Fruit fly (Drosophila melanogaster) whole organism, adult: ENCODE results near the gene CG14142.

Experiments used
- CG11617 ChIP-seq: fragments of 200-800 bp; sonication (Bioruptor generic); optimal IDR thresholded peaks from 2 replicates; lab custom pipeline; 2017; ENCODE audit warnings: mild to moderate bottlenecking, missing biosample characterization, missing genetic modification reagents, missing genetic modification characterization
- CG12768 ChIP-seq: fragments of 200-800 bp; sonication (Bioruptor generic); optimal IDR thresholded peaks from 2 replicates; lab custom pipeline; 2017; ENCODE audit warnings: missing biosample characterization, missing genetic modification characterization, mild to moderate bottlenecking, moderate library complexity, missing genetic modification reagents
- CG14711 ChIP-seq: fragments of 200-800 bp; sonication (Bioruptor generic); optimal IDR thresholded peaks from 2 replicates; lab custom pipeline; 2018; ENCODE audit warnings: missing biosample characterization, mild to moderate bottlenecking, missing genetic modification characterization, moderate library complexity
- CG1620 ChIP-seq: fragments of 200-800 bp; sonication (Bioruptor generic); optimal IDR thresholded peaks from 2 replicates; lab custom pipeline; 2016; ENCODE audit warnings: missing biosample characterization, missing genetic modification characterization
- CG33017 ChIP-seq: fragments of 200-800 bp; sonication (Bioruptor generic); optimal IDR thresholded peaks from 2 replicates; lab custom pipeline; 2018; ENCODE audit warnings: missing biosample characterization, mild to moderate bottlenecking, missing genetic modification characterization, moderate library complexity
- CG5204 ChIP-seq: fragments of 200-800 bp; sonication (Bioruptor generic); optimal IDR thresholded peaks from 2 replicates; lab custom pipeline; 2016; ENCODE audit warnings: missing biosample characterization, missing genetic modification characterization
- CG7045 ChIP-seq: fragments of 200-800 bp; sonication (Bioruptor generic); optimal IDR thresholded peaks from 2 replicates; lab custom pipeline; 2017; ENCODE audit warnings: missing biosample characterization, mild to moderate bottlenecking, missing genetic modification characterization
- CG7101 ChIP-seq: fragments of 200-800 bp; sonication (Bioruptor generic); optimal IDR thresholded peaks from 2 replicates; lab custom pipeline; 2018; ENCODE audit warnings: missing biosample characterization, mild to moderate bottlenecking, missing genetic modification characterization, moderate library complexity
- Clk ChIP-seq: fragments of 200-800 bp; sonication (Bioruptor generic); optimal IDR thresholded peaks from 2 replicates; lab custom pipeline; 2017; ENCODE audit warnings: missing biosample characterization, missing genetic modification characterization
- Crg-1 ChIP-seq: fragments of 200-800 bp; sonication (Bioruptor generic); optimal IDR thresholded peaks from 2 replicates; lab custom pipeline; 2016; ENCODE audit warnings: missing biosample characterization, missing genetic modification characterization
- Hr96 ChIP-seq: fragments of 200-800 bp; sonication (Bioruptor generic); optimal IDR thresholded peaks from 2 replicates; lab custom pipeline; 2016; ENCODE audit warnings: missing biosample characterization, missing genetic modification characterization
- Mnt ChIP-seq: fragments of 200-800 bp; sonication (Bioruptor generic); optimal IDR thresholded peaks from 2 replicates; lab custom pipeline; 2016; ENCODE audit warnings: missing biosample characterization, mild to moderate bottlenecking, missing genetic modification characterization
- bab1 ChIP-seq: fragments of 200-800 bp; sonication (Bioruptor generic); optimal IDR thresholded peaks from 3 replicates; lab custom pipeline; 2019; ENCODE audit warnings: missing biosample characterization, mild to moderate bottlenecking, missing genetic modification characterization, moderate library complexity
- cic ChIP-seq: fragments of 200-800 bp; sonication (Bioruptor generic); optimal IDR thresholded peaks from 2 replicates; lab custom pipeline; 2017; ENCODE audit warnings: missing biosample characterization, mild to moderate bottlenecking, missing genetic modification characterization, moderate library complexity
- cnc ChIP-seq, 2 experiments: fragments of >200 bp; optimal IDR thresholded peaks; 2 replicates each; lab custom pipeline; 2017
- kay ChIP-seq: fragments of 200-800 bp; sonication (Bioruptor generic); peaks from one replicate; lab custom pipeline; 2016; ENCODE audit warnings: missing biosample characterization, missing genetic modification characterization, borderline replicate concordance
- ovo ChIP-seq: fragments of 200-800 bp; sonication (Bioruptor generic); optimal IDR thresholded peaks from 2 replicates; lab custom pipeline; 2016; ENCODE audit warnings: missing biosample characterization, missing genetic modification characterization
- pad ChIP-seq: fragments of 200-800 bp; sonication (Bioruptor generic); optimal IDR thresholded peaks from 3 replicates; lab custom pipeline; 2017; ENCODE audit warnings: missing biosample characterization, missing genetic modification characterization, mild to moderate bottlenecking, moderate library complexity, missing genetic modification reagents
- tj ChIP-seq: fragments of 200-800 bp; sonication (Bioruptor generic); optimal IDR thresholded peaks from 3 replicates; lab custom pipeline; 2017; ENCODE audit warnings: missing biosample characterization, mild to moderate bottlenecking, missing genetic modification characterization, moderate library complexity
- toe ChIP-seq: fragments of 200-800 bp; sonication (Bioruptor generic); optimal IDR thresholded peaks from 2 replicates; lab custom pipeline; 2016; ENCODE audit warnings: missing biosample characterization, missing genetic modification characterization

The CG14142 gene

DNA sequence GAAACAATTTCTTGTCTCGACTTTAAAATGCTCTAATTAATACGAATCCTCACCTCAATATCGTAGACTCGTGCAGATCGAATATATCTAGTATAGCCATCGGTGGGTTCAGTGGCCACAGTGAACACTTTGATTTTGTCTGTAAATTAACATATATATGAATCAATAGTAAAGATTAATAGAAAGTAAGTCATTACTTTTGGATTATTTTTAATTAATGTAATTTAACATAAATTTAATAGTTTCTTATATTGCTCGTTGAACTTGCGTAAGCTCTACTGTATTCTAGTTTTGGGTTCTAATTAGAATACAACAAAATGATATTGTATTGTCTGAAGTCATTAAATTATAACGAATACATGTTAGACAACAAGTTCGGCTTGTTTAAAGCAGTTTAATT, 31.5 kb downstream of the CG14142 start:
- TF ChIP-seq kay, result peak; percentile 29
- no peak for TF ChIP-seq CG14711 (tag; lab: Kevin White, UChicago)
- TF ChIP-seq CG7101 (tag; lab: Kevin White, UChicago), result peak; percentile 6

DNA sequence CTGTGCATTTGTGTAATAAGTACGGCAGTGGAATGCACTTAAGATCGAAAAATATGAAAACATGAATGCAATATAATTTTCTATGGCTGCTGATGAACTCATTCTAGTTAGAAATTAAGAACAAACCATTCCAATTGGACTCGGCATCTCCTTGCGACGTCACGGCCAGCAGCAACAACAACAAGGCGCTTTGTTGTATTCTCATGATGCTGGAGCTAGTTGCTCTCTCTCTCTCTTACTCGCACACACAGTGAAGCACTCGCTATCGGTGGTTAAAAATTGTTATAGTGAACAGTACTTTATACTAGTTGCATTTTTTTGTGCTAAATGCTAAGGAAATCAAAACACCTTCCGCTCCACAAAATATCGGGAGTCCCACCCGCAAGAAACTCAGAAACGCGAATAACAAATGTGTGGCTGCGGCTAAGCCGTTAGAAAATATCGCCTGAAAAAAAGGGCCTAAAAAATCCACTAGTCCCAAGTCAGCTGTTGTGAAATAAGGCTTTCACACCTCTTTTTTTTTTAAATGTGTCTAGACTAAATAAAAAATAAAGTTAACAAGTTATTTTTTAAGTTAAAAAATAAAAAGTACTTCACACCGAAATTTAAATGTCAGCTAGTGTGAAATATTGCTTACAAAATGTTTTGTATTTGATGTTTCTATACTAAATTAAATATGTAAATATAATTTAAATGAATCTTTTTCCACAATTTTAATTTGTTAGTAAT, 32.5 kb downstream of the CG14142 start, which contains the start of gene Plod:
TSS of gene Plod (minus strand) at position 409 of the 729 bp plus-strand sequence.
- TF ChIP-seq CG1620 (no peak), kay (no peak), toe (GFP tag; lab: Kevin White, UChicago) (no peak), CG12768 (GFP tag; lab: Kevin White, UChicago) (no peak), tj (GFP tag; lab: Kevin White, UChicago) (peak; percentile 38), Hr96 (GFP tag; lab: Kevin White, UChicago) (no peak), Clk (no peak), ovo (GFP tag; lab: Kevin White, UChicago) (peak; percentile 58), CG14711 (tag; lab: Kevin White, UChicago) (no peak), cic (GFP tag; lab: Kevin White, UChicago) (no peak), cnc (optimal IDR thresholded peaks at IDR 0.05; lab: Kevin White, UChicago) (no peak), bab1 (GFP tag; lab: Kevin White, UChicago) (no peak), CG7045 (GFP tag; lab: Kevin White, UChicago) (no peak), pad (GFP tag; lab: Kevin White, UChicago) (no peak), Crg-1 (GFP tag; lab: Kevin White, UChicago) (no peak), CG11617 (peak; percentile 30), CG5204 (GFP tag; lab: Kevin White, UChicago) (no peak), CG7101 (tag; lab: Kevin White, UChicago) (peak; percentile 49), Mnt (GFP tag; lab: Kevin White, UChicago) (peak; percentile 55), CG33017 (tag; lab: Kevin White, UChicago) (no peak)

DNA sequence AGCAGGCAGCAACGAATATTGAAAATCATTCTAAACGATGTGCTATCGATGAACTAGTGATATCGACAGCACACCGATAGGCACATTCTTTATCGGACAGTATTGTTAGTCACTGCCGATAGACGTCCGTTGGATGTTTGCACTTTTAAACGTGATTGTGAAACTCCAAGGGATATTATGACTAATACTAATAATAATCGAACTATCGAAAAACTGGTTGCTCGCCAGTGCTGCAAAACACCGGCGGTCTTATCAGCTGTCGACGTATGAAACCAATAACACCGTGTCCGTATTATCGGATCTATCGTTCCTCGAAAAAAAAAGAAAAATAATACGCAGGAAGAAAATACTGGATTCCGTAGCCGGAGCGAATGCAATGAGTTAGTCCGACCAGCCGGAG, 37.2 kb downstream of the CG14142 start, which contains the start of the genes Ube3a and CG7600:
TSS of gene Ube3a (minus strand) at position 67 of the 400 bp plus-strand sequence.
TSS of gene CG7600 (plus strand) at position 270 of the 400 bp plus-strand sequence.
- TF ChIP-seq ovo (GFP tag; lab: Kevin White, UChicago) (peak; percentile 26), CG11617 (peak; percentile 58), Crg-1 (GFP tag; lab: Kevin White, UChicago) (peak; percentile 58), toe (GFP tag; lab: Kevin White, UChicago) (no peak), Clk (peak; percentile 10), kay (peak; percentile 99), CG7101 (tag; lab: Kevin White, UChicago) (peak; percentile 77), CG12768 (GFP tag; lab: Kevin White, UChicago) (peak; percentile 64), Mnt (GFP tag; lab: Kevin White, UChicago) (peak; percentile 83), CG14711 (tag; lab: Kevin White, UChicago) (peak; percentile 57), cnc (optimal IDR thresholded peaks at IDR 0.05; lab: Kevin White, UChicago) (peak in 1 of 2 experiments; percentile 79), pad (GFP tag; lab: Kevin White, UChicago) (peak; percentile 60), tj (GFP tag; lab: Kevin White, UChicago) (peak; percentile 18), CG33017 (tag; lab: Kevin White, UChicago) (peak; percentile 4), bab1 (GFP tag; lab: Kevin White, UChicago) (peak; percentile 72), CG1620 (peak; percentile 55), CG7045 (GFP tag; lab: Kevin White, UChicago) (peak; percentile 43), Hr96 (GFP tag; lab: Kevin White, UChicago) (no peak), CG5204 (GFP tag; lab: Kevin White, UChicago) (no peak), cic (GFP tag; lab: Kevin White, UChicago) (peak; percentile 77)

DNA sequence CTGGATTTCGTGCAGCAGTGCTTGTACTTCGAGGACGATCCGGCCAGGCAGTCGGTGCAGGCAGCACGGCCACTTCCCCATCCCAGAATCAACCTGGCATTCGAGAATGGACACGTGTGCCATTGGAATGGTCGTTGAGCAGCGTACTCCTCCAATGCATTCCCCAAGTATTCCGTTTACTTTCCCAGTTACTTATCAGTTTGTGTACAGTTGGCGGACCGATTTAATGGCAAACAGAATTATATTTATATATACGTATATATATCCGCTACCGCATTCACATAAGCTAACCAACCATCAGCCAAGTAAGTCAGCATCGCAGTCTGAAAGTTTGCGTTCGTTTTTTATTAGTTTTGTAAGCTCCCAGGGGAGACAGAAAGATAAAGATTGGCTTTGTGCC, 40.3 kb downstream of the CG14142 start:
- no peak for TF ChIP-seq Mnt (GFP tag; lab: Kevin White, UChicago)
- TF ChIP-seq Crg-1 (GFP tag; lab: Kevin White, UChicago), result no peak
- no peak for TF ChIP-seq Hr96 (GFP tag; lab: Kevin White, UChicago)
- TF ChIP-seq Clk, result no peak
- no peak for TF ChIP-seq tj (GFP tag; lab: Kevin White, UChicago)
- peak; percentile 88 for TF ChIP-seq kay
- TF ChIP-seq CG7101 (tag; lab: Kevin White, UChicago), result no peak
- TF ChIP-seq CG7045 (GFP tag; lab: Kevin White, UChicago), result no peak
- no peak for TF ChIP-seq CG11617
- TF ChIP-seq cic (GFP tag; lab: Kevin White, UChicago), result peak; percentile 68
- TF ChIP-seq CG12768 (GFP tag; lab: Kevin White, UChicago), result peak; percentile 12
- TF ChIP-seq CG14711 (tag; lab: Kevin White, UChicago), result no peak

DNA sequence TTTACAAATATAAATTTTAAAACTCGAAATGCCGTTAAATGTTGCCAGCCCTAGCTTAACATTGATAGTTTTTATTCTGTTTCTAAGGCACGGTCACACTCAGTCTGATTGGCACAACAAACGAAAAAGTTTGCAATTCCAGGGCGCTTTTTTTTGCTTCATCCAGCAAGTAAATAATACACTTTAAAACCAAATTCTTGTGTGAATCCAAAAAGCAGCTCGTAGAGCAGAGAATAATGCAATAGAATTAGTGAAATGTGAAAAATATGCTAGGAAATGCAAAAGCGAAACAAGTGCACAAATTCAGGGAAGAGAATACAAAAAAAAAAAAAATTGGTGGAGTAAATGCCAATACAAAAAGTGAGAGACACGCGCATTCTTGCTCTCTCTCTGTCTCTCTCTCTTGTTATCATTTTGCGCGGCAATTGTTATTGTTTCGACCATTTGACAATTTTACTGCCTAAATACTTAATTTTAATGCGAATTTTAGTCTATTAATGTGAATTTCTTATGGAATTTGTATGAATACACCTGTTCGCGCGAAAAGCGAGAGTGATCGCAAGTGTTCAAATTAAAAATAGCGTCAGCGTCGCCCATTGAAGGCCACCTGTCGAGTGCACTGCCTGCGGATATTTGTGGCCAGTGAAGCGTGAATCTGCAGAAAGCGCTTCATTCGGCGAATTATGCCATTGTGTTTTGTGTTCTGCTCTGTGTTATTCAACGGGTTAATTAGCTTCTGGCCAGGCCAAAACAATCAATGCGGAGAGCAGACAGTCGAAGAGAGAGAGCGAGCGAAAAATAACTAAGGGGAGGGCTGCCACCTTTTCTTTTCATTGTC, 41.3 kb downstream of the CG14142 start, which contains the start of gene CG42671:
TSS of gene CG42671 (plus strand) at position 100 of the 838 bp plus-strand sequence.
- TF ChIP-seq Hr96 (GFP tag; lab: Kevin White, UChicago), result no peak
- TF ChIP-seq tj (GFP tag; lab: Kevin White, UChicago), result peak; percentile 67
- no peak for TF ChIP-seq Clk
- TF ChIP-seq toe (GFP tag; lab: Kevin White, UChicago), result no peak
- no peak for TF ChIP-seq CG11617
- no peak for TF ChIP-seq CG14711 (tag; lab: Kevin White, UChicago)
- TF ChIP-seq CG7101 (tag; lab: Kevin White, UChicago), result peak; percentile 4
- no peak for TF ChIP-seq CG12768 (GFP tag; lab: Kevin White, UChicago)
- no peak for TF ChIP-seq ovo (GFP tag; lab: Kevin White, UChicago)
- TF ChIP-seq cic (GFP tag; lab: Kevin White, UChicago), result peak; percentile 29
- peak; percentile 27 for TF ChIP-seq kay
- TF ChIP-seq Mnt (GFP tag; lab: Kevin White, UChicago), result peak; percentile 55
- peak; percentile 7 for TF ChIP-seq CG33017 (tag; lab: Kevin White, UChicago)
- TF ChIP-seq CG7045 (GFP tag; lab: Kevin White, UChicago), result no peak
- TF ChIP-seq cnc (optimal IDR thresholded peaks at IDR 0.05; lab: Kevin White, UChicago), result no peak
- no peak for TF ChIP-seq CG5204 (GFP tag; lab: Kevin White, UChicago)
- TF ChIP-seq pad (GFP tag; lab: Kevin White, UChicago), result no peak
- peak; percentile 50 for TF ChIP-seq bab1 (GFP tag; lab: Kevin White, UChicago)
- no peak for TF ChIP-seq Crg-1 (GFP tag; lab: Kevin White, UChicago)
- peak; percentile 48 for TF ChIP-seq CG1620
